Fruit fly (Drosophila melanogaster): ENCODE results near the gene Cpr64Aa.

DNA sequence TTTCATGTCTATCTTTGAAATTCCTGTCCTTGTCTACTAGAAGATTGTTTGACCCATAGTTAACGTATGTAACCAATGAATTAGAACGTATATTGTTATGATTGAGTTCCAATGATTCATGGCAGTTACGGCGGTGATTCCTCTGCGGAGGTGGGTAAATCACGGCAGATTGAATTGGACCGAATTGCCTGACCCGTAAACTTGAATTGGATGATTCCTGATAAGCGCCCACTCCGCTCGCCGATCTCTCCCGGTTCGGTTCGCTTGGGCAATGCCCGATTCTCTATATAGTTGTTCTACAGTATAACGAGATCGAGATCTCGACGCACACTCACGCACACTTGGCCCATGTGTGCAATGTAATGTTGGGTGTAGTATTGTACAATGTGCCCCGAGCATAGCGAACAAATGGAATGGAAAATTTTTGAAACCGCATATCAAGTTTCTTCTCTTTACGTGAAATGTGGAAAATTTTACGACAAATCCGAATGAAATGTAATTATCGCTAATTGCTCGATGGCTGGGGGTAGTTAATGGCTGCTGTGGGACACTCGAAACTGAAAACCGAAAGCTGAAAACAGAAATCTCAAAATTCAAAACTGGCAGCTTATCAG is 22.5 kb upstream of the Cpr64Aa start:
- no peak for TF ChIP-seq fkh (GFP tag; optimal IDR thresholded peaks at IDR 0.05)
- no peak for TF ChIP-seq CG31627 (GFP tag; optimal IDR thresholded peaks at IDR 0.05)
- TF ChIP-seq CG16779 (tag; optimal IDR thresholded peaks at IDR 0.05) = no peak
- no peak for TF ChIP-seq Blimp-1 (GFP tag; optimal IDR thresholded peaks at IDR 0.05)
- TF ChIP-seq Eip75B (GFP tag; optimal IDR thresholded peaks at IDR 0.05) = no peak
- TF ChIP-seq cyc (GFP tag; optimal IDR thresholded peaks at IDR 0.05) = no peak
